Worm (Caenorhabditis elegans) whole organism, L4/young adult: ENCODE measurements around the gene cdh-12.
A peak's percentile ranks its signal among the peaks of the same experiment; 100 is the strongest.

ENCODE experiments used
- W03F9.2 ChIP-seq: fragments of 150-350 bp; optimal IDR thresholded peaks from 2 replicates; lab custom pipeline; 2014; ENCODE audit warnings: missing biosample characterization, missing genetic modification characterization
- dao-5 ChIP-seq: sonication (generic microtip); optimal IDR thresholded peaks from 2 replicates; lab custom pipeline; 2016; ENCODE audit warnings: missing genotype, missing genetic modification characterization, moderate library complexity, missing compliant biosample characterization
- him-1 ChIP-seq: sonication (generic microtip); optimal IDR thresholded peaks from 2 replicates; lab custom pipeline; 2016; ENCODE audit warnings: missing genotype, missing genetic modification reagents, missing genetic modification characterization, missing compliant biosample characterization

cdh-12 gene

DNA sequence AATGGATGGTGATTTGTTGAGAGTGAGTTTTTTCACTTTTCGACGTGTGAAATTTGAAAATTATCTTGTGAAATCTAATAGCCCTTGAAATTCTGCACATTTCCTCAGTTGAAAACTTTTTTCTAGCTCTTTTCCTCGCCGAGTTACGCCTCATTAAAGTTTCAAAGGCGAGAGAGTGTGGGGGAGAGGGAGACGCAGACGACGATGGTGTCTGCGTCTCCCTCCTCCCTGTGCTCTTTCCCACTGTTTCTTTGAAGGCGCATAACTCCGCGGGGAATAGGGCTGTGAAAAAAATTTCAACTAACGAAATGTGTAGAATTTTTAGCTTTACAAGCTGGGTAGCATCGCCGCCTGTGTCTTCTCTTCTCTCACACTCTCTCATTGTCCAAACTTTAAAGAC lies 14.5 kb downstream of the cdh-12 start:
- no peak for TF ChIP-seq W03F9.2 (tag; lab: Kevin White, UChicago)
- no peak for TF ChIP-seq dao-5 (tag; lab: Kevin White, UChicago)
- TF ChIP-seq him-1, result no peak

DNA sequence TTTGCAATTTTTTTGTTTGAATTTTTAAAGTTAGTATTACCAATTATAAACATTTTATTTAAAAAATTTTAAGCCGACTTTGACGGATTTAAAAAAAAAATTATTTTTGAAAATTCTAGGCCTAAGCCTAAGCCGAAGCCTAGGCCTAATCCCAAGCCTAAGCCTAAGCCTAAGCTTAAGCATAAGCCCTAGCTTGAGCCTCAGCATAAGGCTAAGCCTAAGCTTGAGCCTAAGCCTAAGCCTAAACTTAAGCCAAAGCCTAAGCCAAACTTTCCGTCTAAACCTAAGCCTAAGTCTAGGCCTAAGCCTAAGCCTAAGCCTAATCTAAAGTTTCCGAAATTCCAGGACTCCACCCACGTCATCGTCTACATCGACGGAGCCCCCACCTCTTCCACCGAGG lies 17.8 kb downstream of the cdh-12 start:
- TF ChIP-seq dao-5 (tag; lab: Kevin White, UChicago), result no peak
- TF ChIP-seq W03F9.2 (tag; lab: Kevin White, UChicago), result no peak
- no peak for TF ChIP-seq him-1

DNA sequence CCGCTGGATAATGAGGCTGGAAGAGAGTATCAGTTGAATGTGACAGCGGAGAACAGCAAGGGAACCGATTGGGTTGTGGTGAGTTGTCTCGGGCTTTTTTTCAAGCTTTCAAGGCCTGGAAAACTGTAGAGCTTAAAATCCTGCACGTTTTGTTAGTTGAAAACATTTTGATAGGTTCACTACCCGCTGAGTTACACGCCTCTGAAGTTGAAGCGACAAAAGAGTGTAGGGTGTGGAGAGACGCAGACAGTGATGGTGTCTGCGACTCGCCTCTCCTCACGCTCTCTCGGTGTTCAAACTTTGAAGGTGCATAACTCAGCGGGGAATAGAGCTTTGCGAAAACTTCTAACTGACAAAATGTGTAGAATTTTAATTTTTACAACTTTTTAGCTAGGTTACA lies 21.5 kb downstream of the cdh-12 start:
- TF ChIP-seq him-1 (no peak), W03F9.2 (tag; lab: Kevin White, UChicago) (no peak), dao-5 (tag; lab: Kevin White, UChicago) (no peak)

DNA sequence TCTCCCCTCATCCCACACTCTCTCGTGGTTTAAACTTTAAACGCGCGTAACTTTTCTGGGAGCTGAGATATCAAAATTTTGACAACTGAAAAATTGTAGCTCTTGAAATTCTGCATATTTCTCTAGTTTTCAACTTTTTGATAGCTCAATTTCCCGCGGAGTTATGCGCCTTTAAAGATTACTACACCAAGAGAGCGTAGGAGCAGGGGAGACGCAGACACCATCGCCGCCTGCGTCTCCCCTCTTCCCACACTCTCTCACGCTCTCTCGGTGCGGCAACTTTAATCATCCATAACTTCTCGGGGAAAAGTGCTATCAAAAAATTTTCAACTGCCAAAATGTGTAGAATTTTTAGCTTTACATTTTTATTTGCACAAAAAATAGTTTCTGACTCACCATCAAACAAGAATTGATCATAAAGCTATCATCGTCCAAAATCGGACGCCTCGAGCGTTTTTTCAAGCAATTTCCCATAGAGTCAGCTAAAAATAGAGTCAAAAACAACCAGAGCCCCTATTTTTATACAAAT lies 24.3 kb downstream of the cdh-12 start, which contains the start of gene eak-3:
TSS of gene eak-3 (minus strand) at position 479 of the 529 bp plus-strand sequence.
- TF ChIP-seq W03F9.2 (tag; lab: Kevin White, UChicago) (no peak), him-1 (no peak), dao-5 (tag; lab: Kevin White, UChicago) (no peak)

DNA sequence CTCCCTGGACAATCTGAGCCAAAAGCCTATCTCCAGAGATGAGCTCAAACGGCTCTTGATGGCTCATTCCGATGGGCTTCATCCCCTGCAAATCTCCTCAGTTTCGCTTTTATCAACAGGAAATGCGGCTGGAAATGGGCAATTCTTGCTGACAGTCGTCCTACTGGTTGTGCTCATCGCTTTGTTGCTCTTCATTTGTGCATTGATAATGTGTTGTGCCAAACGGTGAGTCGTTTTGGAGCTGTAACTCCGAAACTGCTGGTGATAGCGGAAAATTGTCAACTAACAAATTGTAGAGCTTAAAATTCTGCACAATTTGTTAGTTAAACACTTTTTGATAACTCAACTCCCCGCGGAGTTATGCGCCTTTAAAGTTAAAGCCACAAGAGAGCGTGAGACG lies 27.2 kb downstream of the cdh-12 start:
- TF ChIP-seq him-1 (no peak), dao-5 (tag; lab: Kevin White, UChicago) (no peak), W03F9.2 (tag; lab: Kevin White, UChicago) (no peak)

DNA sequence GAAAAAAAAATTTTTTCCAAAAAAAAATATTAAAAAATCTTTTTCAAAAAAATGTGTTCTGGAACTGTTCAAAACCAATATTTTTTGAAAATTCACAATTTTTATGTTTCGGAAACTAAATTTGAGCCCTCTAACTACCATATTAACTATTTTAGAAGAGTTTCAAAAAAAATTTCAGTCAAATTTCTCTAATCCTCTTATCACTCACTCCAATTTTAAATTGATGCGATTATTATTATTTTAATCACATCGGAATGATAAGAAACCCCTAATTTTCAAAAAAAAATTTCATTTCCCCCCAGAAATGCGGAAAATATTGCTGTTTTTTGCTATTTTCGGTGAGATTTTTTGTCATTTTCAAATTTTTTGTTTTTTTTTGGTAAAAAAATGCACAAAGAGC lies 29.9 kb downstream of the cdh-12 start, which contains the start of gene nspg-8:
TSS of gene nspg-8 (plus strand) at position 301 of the 400 bp plus-strand sequence.
- TF ChIP-seq him-1 (no peak), dao-5 (tag; lab: Kevin White, UChicago) (no peak)

DNA sequence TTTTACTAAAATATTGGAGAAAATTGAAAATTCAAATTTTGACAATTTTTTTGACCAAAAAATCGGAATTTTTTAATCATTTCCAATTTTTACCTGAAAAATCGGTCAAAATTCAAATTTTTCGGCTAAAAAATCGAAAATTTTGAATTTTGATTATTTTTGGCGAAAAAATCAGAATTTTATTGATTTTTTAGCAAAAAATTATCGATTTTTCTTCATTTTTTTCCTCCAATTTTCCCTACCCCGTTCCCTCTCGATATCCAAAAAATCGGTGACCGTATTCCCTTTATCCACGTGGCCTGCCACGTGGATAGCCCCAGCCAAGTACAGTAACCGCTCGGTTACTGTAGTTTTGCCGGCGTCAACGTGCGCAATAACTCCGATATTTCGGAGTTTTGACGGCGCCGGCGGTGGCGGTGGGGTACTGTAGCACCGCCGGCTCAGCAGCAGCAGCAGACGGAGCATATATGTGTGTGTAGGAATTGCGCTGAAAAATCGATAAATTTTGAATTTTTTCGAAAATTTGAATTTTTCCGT lies 41.5 kb downstream of the cdh-12 start, which contains the start of gene Y119D3B.14:
TSS of gene Y119D3B.14 (minus strand) at position 487 of the 537 bp plus-strand sequence.
- TF ChIP-seq him-1, result no peak
- no peak for TF ChIP-seq W03F9.2 (tag; lab: Kevin White, UChicago)
- TF ChIP-seq dao-5 (tag; lab: Kevin White, UChicago), result no peak

DNA sequence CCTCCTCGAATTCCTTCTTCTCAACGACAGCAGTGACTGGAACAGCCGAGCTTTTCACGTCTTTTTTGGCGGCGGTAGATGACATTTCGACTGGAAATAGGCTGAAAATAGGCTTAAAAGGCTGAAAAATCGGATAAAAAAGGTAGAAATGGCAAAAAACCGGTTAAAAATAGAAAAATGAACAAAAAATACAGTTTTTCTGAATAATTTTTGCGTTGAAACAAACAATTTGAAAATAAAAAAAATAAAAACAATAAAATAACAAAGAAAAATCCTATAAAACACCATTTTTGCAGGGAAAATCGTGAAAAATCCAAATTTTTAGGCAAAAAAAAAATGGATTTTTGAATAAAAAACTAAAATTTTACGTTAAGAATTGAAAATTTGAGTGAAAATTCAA lies 44.3 kb downstream of the cdh-12 start, which contains the start of gene dss-1:
TSS of gene dss-1 (minus strand) at position 101 of the 400 bp plus-strand sequence.
- TF ChIP-seq W03F9.2 (tag; lab: Kevin White, UChicago) (no peak), dao-5 (tag; lab: Kevin White, UChicago) (no peak), him-1 (no peak)

DNA sequence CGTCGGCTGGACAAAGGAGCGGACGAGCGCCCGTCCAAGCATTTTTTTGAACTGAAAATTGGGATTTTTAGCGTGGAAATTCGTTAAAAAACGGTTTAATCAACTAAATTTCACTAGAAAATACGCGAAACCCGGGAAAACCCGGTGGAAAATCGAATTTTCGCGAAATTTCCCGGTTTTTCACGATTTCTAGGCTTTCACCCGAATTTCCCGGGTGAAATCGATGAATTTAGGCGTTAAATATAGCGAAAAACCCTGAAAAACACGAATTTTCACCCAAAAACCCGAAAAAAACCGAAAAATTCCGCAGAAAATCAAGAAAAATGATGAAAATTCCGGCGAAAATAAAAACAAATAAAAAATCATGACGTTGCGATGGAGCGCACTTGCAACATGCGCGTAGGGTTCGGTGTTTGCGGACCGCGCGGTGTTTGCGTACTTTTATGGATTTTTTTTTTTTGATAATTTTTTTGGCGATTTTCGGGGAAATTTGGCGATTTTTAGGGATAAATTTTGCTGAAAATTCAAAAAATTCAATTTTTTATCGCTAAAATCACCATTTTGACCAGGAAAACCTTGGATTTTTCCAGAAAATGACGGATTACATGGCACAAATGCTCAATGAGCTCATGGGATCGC lies 50.2 kb downstream of the cdh-12 start, which contains the start of the genes mrpl-45 and Y119D3B.12:
TSS of gene mrpl-45 (minus strand) at position 51 of the 639 bp plus-strand sequence.
TSS of gene Y119D3B.12 (plus strand) at position 589 of the 639 bp plus-strand sequence.
- TF ChIP-seq dao-5 (tag; lab: Kevin White, UChicago) (no peak), him-1 (no peak), W03F9.2 (tag; lab: Kevin White, UChicago) (peak; percentile 76)

DNA sequence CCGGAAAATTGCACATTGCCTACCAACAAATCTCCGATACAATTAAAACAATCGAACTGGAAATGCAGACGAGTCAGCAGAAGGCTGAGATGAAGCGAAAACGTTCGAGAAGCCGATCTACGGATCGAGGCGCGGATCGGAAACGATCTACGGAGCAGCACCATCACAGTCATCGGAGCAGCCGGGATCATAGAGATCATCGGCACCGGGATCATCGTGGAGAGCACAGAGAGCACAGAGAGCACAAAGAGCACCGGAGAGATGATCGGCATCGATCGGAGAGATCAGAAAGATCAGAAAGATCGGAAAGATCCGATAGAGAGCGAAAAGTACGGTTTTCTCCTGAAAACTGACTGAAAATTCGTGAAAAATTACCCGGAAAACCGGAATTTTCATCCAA lies 53.6 kb downstream of the cdh-12 start:
- TF ChIP-seq W03F9.2 (tag; lab: Kevin White, UChicago) (no peak), dao-5 (tag; lab: Kevin White, UChicago) (no peak), him-1 (no peak)

DNA sequence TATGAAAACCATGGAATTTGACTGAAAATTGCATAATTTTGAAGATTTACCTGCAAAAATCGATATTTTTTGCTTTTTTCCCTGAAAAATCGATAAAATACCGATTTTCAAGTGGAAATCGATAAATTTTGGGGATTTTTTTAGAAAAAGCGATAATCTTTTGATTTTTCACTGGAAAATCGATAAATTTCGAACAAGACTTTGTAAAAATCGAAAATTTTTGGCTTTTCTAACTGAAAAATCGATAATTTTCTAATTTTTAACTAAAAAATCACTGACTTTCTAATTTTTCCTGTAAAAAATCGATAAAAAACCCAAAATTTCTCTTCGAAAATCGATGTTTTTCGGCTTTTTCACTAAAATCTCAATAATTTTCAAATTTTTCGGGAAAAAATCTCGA lies 54.5 kb downstream of the cdh-12 start:
- no peak for TF ChIP-seq him-1
- no peak for TF ChIP-seq W03F9.2 (tag; lab: Kevin White, UChicago)
- no peak for TF ChIP-seq dao-5 (tag; lab: Kevin White, UChicago)

DNA sequence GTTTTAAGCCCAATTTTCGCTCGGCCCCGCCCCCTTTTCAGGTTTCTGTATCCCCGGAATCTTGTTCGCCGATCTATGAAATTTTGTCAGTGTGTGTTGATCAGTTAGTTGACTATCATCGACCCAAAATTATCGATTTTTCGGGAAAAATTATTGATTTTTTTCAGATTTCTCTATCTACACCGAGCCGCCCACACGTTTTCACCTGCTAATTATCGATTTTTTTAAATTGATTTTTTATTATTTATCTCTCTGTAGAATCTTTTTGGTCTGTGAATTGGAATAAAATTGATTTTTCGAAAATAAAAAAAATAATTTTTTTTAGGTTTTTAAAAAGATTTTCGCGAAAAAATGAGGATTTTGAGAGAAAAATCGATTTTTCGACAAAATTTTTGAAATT lies 55.2 kb downstream of the cdh-12 start:
- TF ChIP-seq him-1 (no peak), W03F9.2 (tag; lab: Kevin White, UChicago) (no peak), dao-5 (tag; lab: Kevin White, UChicago) (no peak)

DNA sequence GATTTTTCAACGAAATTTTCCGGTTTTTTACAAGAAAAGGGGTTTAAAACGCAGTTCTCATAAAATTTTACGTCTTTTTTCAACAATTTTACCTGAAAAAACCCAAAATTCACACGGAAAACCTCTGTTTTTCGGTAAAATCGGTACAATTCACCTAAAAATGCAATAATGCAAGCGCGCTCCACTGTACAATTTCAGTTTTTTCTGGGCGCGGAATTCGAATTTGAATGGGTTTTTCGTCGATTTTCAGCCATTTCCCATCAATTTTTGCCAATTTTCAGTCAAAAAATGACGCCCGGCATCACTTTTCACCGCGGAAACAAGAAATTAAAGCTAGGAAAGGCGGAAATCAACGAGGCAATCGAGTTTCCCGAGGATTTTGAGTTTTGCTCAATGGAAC lies 56.0 kb downstream of the cdh-12 start, which contains the start of gene orc-3:
TSS of gene orc-3 (plus strand) at position 282 of the 400 bp plus-strand sequence.
- no peak for TF ChIP-seq W03F9.2 (tag; lab: Kevin White, UChicago)
- TF ChIP-seq dao-5 (tag; lab: Kevin White, UChicago), result no peak
- TF ChIP-seq him-1, result no peak

DNA sequence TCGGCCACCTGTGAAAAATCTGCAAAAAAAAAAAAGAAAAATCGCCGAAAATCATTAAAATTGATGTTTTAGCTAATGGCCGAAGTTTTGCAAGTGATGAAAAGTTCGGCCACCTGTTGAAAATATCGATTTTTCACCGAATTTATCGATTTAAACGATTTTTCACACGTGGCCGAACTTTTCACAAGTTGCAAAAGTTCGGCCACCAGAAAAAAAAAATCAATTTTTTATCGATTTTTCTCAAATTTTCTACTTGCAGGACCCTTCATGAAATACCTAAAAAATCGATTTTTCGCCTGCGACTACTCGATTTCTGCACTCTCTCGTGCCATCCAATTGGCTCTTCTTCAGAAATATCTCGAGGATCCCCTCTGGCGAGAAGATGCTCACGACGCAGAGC lies 58.8 kb downstream of the cdh-12 start:
- TF ChIP-seq him-1, result no peak
- TF ChIP-seq W03F9.2 (tag; lab: Kevin White, UChicago), result no peak
- TF ChIP-seq dao-5 (tag; lab: Kevin White, UChicago), result no peak
